Worm (Caenorhabditis elegans) whole organism, early embryonic: ENCODE data around the gene ssp-36.

ENCODE experiments used
- B0310.2 ChIP-seq: sonication (generic microtip); optimal IDR thresholded peaks from 2 replicates; lab custom pipeline; 2016; ENCODE audit warnings: mild to moderate bottlenecking, missing genetic modification characterization, missing compliant biosample characterization
- aly-1 ChIP-seq: sonication (generic microtip); optimal IDR thresholded peaks from 2 replicates; lab custom pipeline; 2016; ENCODE audit warnings: missing genetic modification characterization, missing compliant biosample characterization
- ama-1 ChIP-seq: fragments of 150-350 bp; optimal IDR thresholded peaks from 2 replicates; lab custom pipeline; 2014
- ceh-13 ChIP-seq: fragments of 200-800 bp; sonication (Bioruptor generic); optimal IDR thresholded peaks from 2 replicates; lab custom pipeline; 2018; ENCODE audit warnings: mild to moderate bottlenecking, missing genetic modification characterization, missing compliant biosample characterization
- ceh-36 ChIP-seq: sonication (generic microtip); optimal IDR thresholded peaks from 2 replicates; lab custom pipeline; 2016; ENCODE audit warnings: missing genetic modification characterization, inconsistent platforms, missing compliant biosample characterization
- ets-7 ChIP-seq: sonication (generic microtip); optimal IDR thresholded peaks from 2 replicates; lab custom pipeline; 2016; ENCODE audit warnings: missing genotype, missing genetic modification characterization, missing compliant biosample characterization
- flt-1 ChIP-seq: fragments of 200-800 bp; sonication (Bioruptor generic); IDR thresholded peaks from 2 replicates; pipeline ENCODE4 v1.3.6; 2022; ENCODE audit warnings: missing genetic modification characterization, missing compliant biosample characterization
- sea-1 ChIP-seq: fragments of 200-800 bp; sonication (Bioruptor generic); conservative IDR thresholded peaks from 2 replicates; pipeline ENCODE4 v1.3.6; 2022; ENCODE audit warnings: missing genetic modification characterization, missing compliant biosample characterization

ce11 chrIV:9718396-9718795, 47.8 kb downstream of the ssp-36 start:
- TF ChIP-seq ama-1 (lab: Kevin White, UChicago) (no peak), ceh-36 (tag; lab: Kevin White, UChicago) (no peak), flt-1 (no peak), B0310.2 (no peak), ceh-13 (GFP tag; lab: Kevin White, UChicago) (no peak), aly-1 (tag; lab: Kevin White, UChicago) (no peak), ets-7 (tag; lab: Kevin White, UChicago) (no peak), sea-1 (GFP tag; lab: Robert Waterston, UW) (no peak)
